Worm (Caenorhabditis elegans) whole organism, L4 larva: ENCODE data around the gene fbxb-2.
"Not testable (repeated sequence)": the region's sequence is repeated elsewhere in the genome, so short reads cannot be mapped to it uniquely, and the experiment has no call there.

Source experiments
- F44E2.7 ChIP-seq: fragments of 200-800 bp; sonication (Bioruptor generic); IDR thresholded peaks from 2 replicates; pipeline ENCODE4 v2.1.2; 2022; ENCODE audit warnings: missing genetic modification characterization, missing compliant biosample characterization
- T26A8.4 ChIP-seq: fragments of 200-800 bp; sonication (Bioruptor generic); IDR thresholded peaks from 2 replicates; pipeline ENCODE4 v1.3.6; 2022; ENCODE audit warnings: missing genetic modification characterization, missing compliant biosample characterization
- aha-1 ChIP-seq: fragments of 150-350 bp; peaks from one replicate; lab custom pipeline; 2014; ENCODE audit warnings: missing biosample characterization, missing genetic modification characterization
- ceh-28 ChIP-seq: fragments of 150-350 bp; optimal IDR thresholded peaks from 2 replicates; lab custom pipeline; 2014; ENCODE audit warnings: missing biosample characterization, missing genetic modification reagents, missing genetic modification characterization
- ceh-82 ChIP-seq: sonication (generic microtip); optimal IDR thresholded peaks from 2 replicates; lab custom pipeline; 2017; ENCODE audit warnings: missing biosample characterization, missing genetic modification characterization
- dmd-9 ChIP-seq: fragments of 200-800 bp; sonication (Bioruptor generic); IDR thresholded peaks from 2 replicates; pipeline ENCODE4 v1.3.6; 2022; ENCODE audit warnings: missing genetic modification reagents, missing genetic modification characterization, missing compliant biosample characterization
- duxl-1 ChIP-seq: sonication (generic microtip); optimal IDR thresholded peaks from 2 replicates; lab custom pipeline; 2016; ENCODE audit warnings: mild to moderate bottlenecking, missing genetic modification characterization, moderate library complexity, missing compliant biosample characterization; ENCODE audit not compliant: poor library complexity
- hmg-1.1 ChIP-seq: fragments of 200-800 bp; sonication (Bioruptor generic); IDR thresholded peaks from 2 replicates; pipeline ENCODE4 v1.3.6; 2022; ENCODE audit warnings: missing genetic modification reagents, missing genetic modification characterization, missing compliant biosample characterization
- jun-1 ChIP-seq: fragments of 150-350 bp; optimal IDR thresholded peaks from 2 replicates; lab custom pipeline; 2014; ENCODE audit warnings: missing biosample characterization, missing genetic modification reagents, missing genetic modification characterization
- lin-38 ChIP-seq: fragments of 200-800 bp; sonication (Bioruptor generic); IDR thresholded peaks from 2 replicates; pipeline ENCODE4 v1.3.6; 2022; ENCODE audit warnings: missing genetic modification reagents, missing genetic modification characterization, missing compliant biosample characterization
- lin-39 ChIP-seq: fragments of 150-350 bp; optimal IDR thresholded peaks from 2 replicates; lab custom pipeline; 2014; ENCODE audit warnings: missing biosample characterization, missing genetic modification reagents, missing genetic modification characterization
- lsy-2 ChIP-seq, 2 experiments: fragments of 150-350 bp in 1 of 2; sonication (generic microtip) in 1 of 2; optimal IDR thresholded peaks; 2 replicates each; lab custom pipeline; 2014 to 2017; ENCODE audit warnings: missing biosample characterization in 2 of 2, missing genetic modification characterization in 2 of 2
- madf-5 ChIP-seq, 2 experiments: fragments of 200-800 bp; sonication (Bioruptor generic); IDR thresholded peaks; 2 replicates each; pipeline ENCODE4 v1.3.6; 2022; ENCODE audit warnings: missing compliant biosample characterization in 2 of 2, missing genetic modification characterization in 2 of 2
- madf-9 ChIP-seq: fragments of 200-800 bp; sonication (Bioruptor generic); conservative IDR thresholded peaks from 2 replicates; pipeline ENCODE4 v1.3.6; 2022; ENCODE audit warnings: missing genetic modification reagents, missing genetic modification characterization, missing compliant biosample characterization
- mep-1 ChIP-seq: fragments of 150-350 bp; sonication (generic microtip); optimal IDR thresholded peaks from 3 replicates; lab custom pipeline; 2014; ENCODE audit warnings: missing biosample characterization, missing genetic modification characterization
- nhr-10 ChIP-seq: fragments of 150-350 bp; optimal IDR thresholded peaks from 2 replicates; lab custom pipeline; 2014; ENCODE audit warnings: missing biosample characterization, missing genetic modification characterization
- nhr-28 ChIP-seq: fragments of 150-350 bp; optimal IDR thresholded peaks from 2 replicates; lab custom pipeline; 2014; ENCODE audit warnings: missing biosample characterization, missing genetic modification characterization
- nhr-41 ChIP-seq: fragments of 200-800 bp; sonication (Bioruptor generic); IDR thresholded peaks from 2 replicates; pipeline ENCODE4 v1.3.6; 2022; ENCODE audit warnings: missing genetic modification reagents, missing genetic modification characterization, missing compliant biosample characterization
- pha-4 ChIP-seq, 2 experiments: fragments of 150-350 bp in 1 of 2; fragments of 200-800 bp in 1 of 2; sonication (Bioruptor generic) in 1 of 2; IDR thresholded peaks in 1 of 2; optimal IDR thresholded peaks in 1 of 2; 2 replicates each; pipeline versions ENCODE4 v1.3.6 to Lab custom; 2014 to 2022; ENCODE audit warnings: missing genetic modification characterization in 2 of 2, missing genetic modification reagents in 2 of 2, missing biosample characterization in 1 of 2, missing compliant biosample characterization in 1 of 2
- php-3 ChIP-seq: fragments of 200-800 bp; sonication (Bioruptor generic); IDR thresholded peaks from 2 replicates; pipeline ENCODE4 v1.3.6; 2022; ENCODE audit warnings: missing genetic modification reagents, missing genetic modification characterization, missing compliant biosample characterization
- pqm-1 ChIP-seq: sonication (generic microtip); optimal IDR thresholded peaks from 2 replicates; lab custom pipeline; 2017; ENCODE audit warnings: missing biosample characterization, missing genetic modification characterization
- saeg-2 ChIP-seq: fragments of 200-800 bp; sonication (Bioruptor generic); IDR thresholded peaks from 2 replicates; pipeline ENCODE4 v1.3.6; 2022; ENCODE audit warnings: missing genetic modification reagents, missing genetic modification characterization, missing compliant biosample characterization
- set-16 ChIP-seq: fragments of 200-800 bp; sonication (Bioruptor generic); IDR thresholded peaks from 2 replicates; pipeline ENCODE4 v1.3.6; 2022; ENCODE audit warnings: missing genetic modification reagents, missing genetic modification characterization, missing compliant biosample characterization
- skn-1 ChIP-seq: fragments of 150-350 bp; optimal IDR thresholded peaks from 2 replicates; lab custom pipeline; 2014; ENCODE audit warnings: missing biosample characterization, missing genetic modification characterization
- snpc-4 ChIP-seq: fragments of 150-350 bp; optimal IDR thresholded peaks from 2 replicates; lab custom pipeline; 2014; ENCODE audit warnings: missing biosample characterization, missing genetic modification characterization
- unc-130 ChIP-seq: sonication (generic microtip); optimal IDR thresholded peaks from 2 replicates; lab custom pipeline; 2016; ENCODE audit warnings: missing genetic modification reagents, missing genetic modification characterization, missing compliant biosample characterization
- unc-62 ChIP-seq, 3 experiments: fragments of 150-350 bp in 1 of 3; sonication (generic microtip); optimal IDR thresholded peaks in 2 of 3; peaks in 1 of 3; 1 replicate in 1 of 3; 2 replicates in 2 of 3; lab custom pipeline; 2014 to 2017; ENCODE audit warnings: missing biosample characterization in 3 of 3, missing genetic modification characterization in 3 of 3, missing genetic modification reagents in 3 of 3, missing genotype in 1 of 3
- zip-11 ChIP-seq: fragments of 200-800 bp; sonication (Bioruptor generic); IDR thresholded peaks from 2 replicates; pipeline ENCODE4 v1.3.6; 2022; ENCODE audit warnings: missing genetic modification characterization, missing compliant biosample characterization
- zip-2 ChIP-seq: fragments of 150-350 bp; optimal IDR thresholded peaks from 2 replicates; lab custom pipeline; 2014; ENCODE audit warnings: missing biosample characterization, missing genetic modification characterization
- ztf-11 ChIP-seq: fragments of 150-350 bp; optimal IDR thresholded peaks from 2 replicates; lab custom pipeline; 2014; ENCODE audit warnings: missing biosample characterization, missing genetic modification characterization

The fbxb-2 gene

ce11 chrV:19264148-19264547 is 27.0 kb upstream of the fbxb-2 start, which contains the start of gene F21D9.1:
TSS of gene F21D9.1 (plus strand) at chrV:19264448.
- not testable (repeated sequence) for TF ChIP-seq set-16 (GFP tag; lab: Robert Waterston, UW); dmd-9; jun-1 (tag; lab: Kevin White, UChicago)

ce11 chrV:19262349-19262748 is 25.2 kb upstream of the fbxb-2 start, which contains the start of gene F21D9.2:
TSS of gene F21D9.2 (minus strand) at chrV:19262449.
- TF ChIP-seq snpc-4 (tag; lab: Kevin White, UChicago) (no peak), zip-2 (tag; lab: Kevin White, UChicago) (no peak), duxl-1 (tag; lab: Kevin White, UChicago) (no peak), unc-62 (GFP tag; optimal IDR thresholded peaks at IDR 0.05 in 1 of 2; lab: Kevin White, UChicago) (no peak), unc-62 (tag; optimal IDR thresholded peaks at IDR 0.05; lab: Kevin White, UChicago) (no peak), nhr-28 (tag; lab: Kevin White, UChicago) (no peak), php-3 (GFP tag; lab: Robert Waterston, UW) (no peak), saeg-2 (GFP tag; lab: Robert Waterston, UW) (no peak), pqm-1 (tag; lab: Kevin White, UChicago) (no peak), nhr-10 (no peak), lsy-2 (tag; optimal IDR thresholded peaks at IDR 0.05; lab: Kevin White, UChicago) (no peak), ceh-28 (tag; lab: Kevin White, UChicago) (no peak), jun-1 (tag; lab: Kevin White, UChicago) (no peak), zip-11 (GFP tag; lab: Robert Waterston, UW) (no peak)

- TF ChIP-seq nhr-10 (no peak), skn-1 (tag; lab: Kevin White, UChicago) (no peak), aha-1 (peak; percentile 60), nhr-41 (GFP tag; lab: Robert Waterston, UW) (no peak), hmg-1.1 (GFP tag; lab: Robert Waterston, UW) (no peak), lin-38 (GFP tag; lab: Robert Waterston, UW) (no peak), ceh-82 (tag; lab: Kevin White, UChicago) (no peak), F44E2.7 (GFP tag; lab: Robert Waterston, UW) (no peak), ztf-11 (no peak), unc-62 (GFP tag; optimal IDR thresholded peaks at IDR 0.05 in 1 of 2; lab: Kevin White, UChicago) (peak in 1 of 2 experiments; percentile 62), unc-62 (tag; optimal IDR thresholded peaks at IDR 0.05; lab: Kevin White, UChicago) (no peak), madf-9 (GFP tag; lab: Robert Waterston, UW) (no peak)
Measured at ce11 chrV:19260686-19261085, 23.6 kb upstream of the fbxb-2 start.

ce11 chrV:19259403-19259802 is 22.3 kb upstream of the fbxb-2 start:
- no peak for TF ChIP-seq ceh-82 (tag; lab: Kevin White, UChicago)
- TF ChIP-seq mep-1, result no peak
- TF ChIP-seq set-16 (GFP tag; lab: Robert Waterston, UW), result peak; percentile 53
- TF ChIP-seq lin-39 (tag; lab: Kevin White, UChicago), result no peak
- no peak for TF ChIP-seq pha-4 (GFP tag; IDR thresholded peaks at IDR 0.05; lab: Robert Waterston, UW)
- no peak for TF ChIP-seq pha-4 (tag; optimal IDR thresholded peaks at IDR 0.05; lab: Kevin White, UChicago)

ce11 chrV:19257653-19258052 is 20.5 kb upstream of the fbxb-2 start, which contains the start of gene F21D9.3:
TSS of gene F21D9.3 (minus strand) at chrV:19257753.
- TF ChIP-seq unc-62 (GFP tag; optimal IDR thresholded peaks at IDR 0.05 in 1 of 2; lab: Kevin White, UChicago) (peak in 1 of 2 experiments; percentile 11), unc-62 (tag; optimal IDR thresholded peaks at IDR 0.05; lab: Kevin White, UChicago) (no peak), madf-5 (GFP tag; IDR thresholded peaks at IDR 0.05; lab: Robert Waterston, UW) (no peak), T26A8.4 (no peak), unc-130 (GFP tag; lab: Kevin White, UChicago) (no peak)

- no peak for TF ChIP-seq jun-1 (tag; lab: Kevin White, UChicago)
Measured at ce11 chrV:19253520-19253919, 16.4 kb upstream of the fbxb-2 start, which contains the start of gene F21D9.4. TSS of gene F21D9.4 (plus strand) at chrV:19253820.
